Worm (Caenorhabditis elegans): Measurements from ENCODE around the gene srbc-31.

ce11 chrV:3523262-3523661, 45.9 kb upstream of the srbc-31 start, which contains the start of gene irg-1:
- TF ChIP-seq daf-16 (GFP tag; optimal IDR thresholded peaks at IDR 0.05) (no peak), daf-16 (tag; optimal IDR thresholded peaks at IDR 0.05) (peak; percentile 72), pqm-1 (tag; optimal IDR thresholded peaks at IDR 0.05) (peak; percentile 4), unc-130 (GFP tag; optimal IDR thresholded peaks at IDR 0.05) (no peak), tra-1 (GFP tag; IDR thresholded peaks at IDR 0.05) (no peak), mep-1 (tag; optimal IDR thresholded peaks at IDR 0.05) (no peak), pha-4 (GFP tag; IDR thresholded peaks at IDR 0.05) (no peak), pha-4 (tag; optimal IDR thresholded peaks at IDR 0.05) (peak; percentile 30), ama-1 (optimal IDR thresholded peaks at IDR 0.05) (no peak), nhr-76 (tag; optimal IDR thresholded peaks at IDR 0.05) (no peak), nhr-6 (tag; optimal IDR thresholded peaks at IDR 0.05) (no peak)

Measured in whole organism, L4 larva.